Worm (Caenorhabditis elegans): Measurements from ENCODE around the gene pqn-75.
A peak's percentile ranks its signal among the peaks of the same experiment; 100 is the strongest.
"Not testable (repeated sequence)": the region's sequence is repeated elsewhere in the genome, so short reads cannot be mapped to it uniquely, and the experiment has no call there.

pqn-75 gene

DNA sequence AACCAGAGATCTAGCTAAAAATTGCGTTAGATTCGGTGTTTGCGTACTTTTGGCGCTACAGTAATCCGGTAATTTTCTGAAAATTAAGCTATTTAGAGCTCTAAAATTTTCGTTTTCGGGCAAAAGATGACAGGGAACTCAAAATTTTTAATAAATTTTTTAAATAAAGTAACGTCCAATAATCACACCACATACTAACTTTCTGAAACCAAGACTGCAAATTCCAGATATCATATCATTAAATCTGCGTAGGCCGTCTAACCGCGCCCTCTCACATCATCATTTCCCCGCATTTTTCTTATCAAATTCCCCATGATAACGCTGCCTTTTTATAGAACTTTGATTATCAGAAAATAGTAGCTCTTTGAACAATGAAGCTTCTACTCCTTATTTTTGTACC is 45.3 kb downstream of the pqn-75 start, which contains the start of gene drd-50:
Gene drd-50 (plus strand): TSS at position 301 of the 400 bp plus-strand sequence.
- TF ChIP-seq nhr-237 (tag; optimal IDR thresholded peaks at IDR 0.05) (no peak), elt-2 (tag; optimal IDR thresholded peaks at IDR 0.05) (peak; percentile 38)

ce11 chrIV:4120263-4120662 is 48.1 kb downstream of the pqn-75 start, which contains the start of gene F49F1.5:
Gene F49F1.5 (minus strand): TSS chrIV:4120415.
- TF ChIP-seq elt-2 (tag; optimal IDR thresholded peaks at IDR 0.05) (peak; percentile 69), irx-1 (tag; optimal IDR thresholded peaks at IDR 0.05) (no peak), aha-1 (tag; optimal IDR thresholded peaks at IDR 0.05) (no peak)

DNA sequence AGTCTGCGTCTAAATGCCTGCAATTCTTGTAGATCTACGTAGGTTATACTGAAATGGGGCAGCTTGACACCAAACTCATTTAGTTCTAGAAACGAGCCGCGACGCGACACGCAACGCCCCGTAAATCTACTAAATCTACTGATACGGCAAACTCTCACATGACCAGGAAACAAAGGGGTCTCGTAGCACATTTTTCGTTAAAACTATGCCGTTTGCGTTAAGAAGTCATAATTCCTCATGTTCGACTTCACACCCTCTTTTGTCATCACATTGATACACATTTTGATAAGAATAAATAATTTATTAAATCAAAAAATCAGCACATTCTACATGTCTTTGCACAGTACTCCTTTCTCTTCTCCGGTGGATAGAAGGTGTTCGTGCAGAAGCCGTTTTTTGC is 48.9 kb downstream of the pqn-75 start:
- TF ChIP-seq mep-1 (tag; optimal IDR thresholded peaks at IDR 0.05) (no peak), elt-2 (tag; optimal IDR thresholded peaks at IDR 0.05) (peak; percentile 79)

DNA sequence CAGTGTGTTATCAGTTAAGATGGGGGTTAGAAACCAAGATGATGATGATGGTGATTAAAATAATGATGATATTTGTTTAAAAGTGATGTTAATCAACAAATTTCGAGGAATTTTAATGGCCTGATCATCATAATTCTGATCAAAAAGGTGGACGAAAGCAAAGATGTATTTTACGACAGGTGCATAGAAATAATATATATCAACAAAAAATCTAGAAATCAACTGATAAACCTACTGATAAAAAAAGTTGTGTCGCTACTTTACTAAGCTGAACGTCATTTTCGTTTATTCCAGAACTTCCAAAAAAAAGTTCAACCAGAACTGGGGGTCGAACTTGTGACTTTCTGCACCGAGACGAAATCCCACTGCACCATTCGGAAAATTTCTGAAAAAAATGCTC is 51.0 kb downstream of the pqn-75 start, which contains the start of gene mul-1:
Gene mul-1 (minus strand): TSS at position 84 of the 400 bp plus-strand sequence.
- TF ChIP-seq swsn-7 (tag; optimal IDR thresholded peaks at IDR 0.05) (no peak), ces-1 (GFP tag; optimal IDR thresholded peaks at IDR 0.05) (no peak), elt-2 (tag; optimal IDR thresholded peaks at IDR 0.05) (peak; percentile 59), grh-1 (GFP tag; IDR thresholded peaks at IDR 0.05) (no peak), tbx-2 (tag; optimal IDR thresholded peaks at IDR 0.05) (no peak), lin-35 (GFP tag; optimal IDR thresholded peaks at IDR 0.05) (no peak), ceh-82 (tag; optimal IDR thresholded peaks at IDR 0.05) (no peak), efl-1 (optimal IDR thresholded peaks at IDR 0.05) (no peak), efl-1 (GFP tag; optimal IDR thresholded peaks at IDR 0.05 in 1 of 2) (peak in 1 of 2 experiments; percentile 37), skn-1 (tag; optimal IDR thresholded peaks at IDR 0.05) (no peak)

- not testable (repeated sequence) for TF ChIP-seq dsc-1 (tag; optimal IDR thresholded peaks at IDR 0.05); unc-62 (GFP tag; optimal IDR thresholded peaks at IDR 0.05); nhr-19 (GFP tag; conservative IDR thresholded peaks at IDR 0.05)
Observed at ce11 chrIV:4125657-4126056, 53.5 kb downstream of the pqn-75 start, which contains the start of gene F49F1.7. Gene F49F1.7 (minus strand): TSS chrIV:4125757.
